Fruit fly (Drosophila melanogaster) whole organism, adult: ENCODE data around the gene CG34012.

Source experiments
- CG11617 ChIP-seq: fragments of 200-800 bp; sonication (Bioruptor generic); optimal IDR thresholded peaks from 2 replicates; lab custom pipeline; 2017; ENCODE audit warnings: mild to moderate bottlenecking, missing biosample characterization, missing genetic modification reagents, missing genetic modification characterization
- CG12768 ChIP-seq: fragments of 200-800 bp; sonication (Bioruptor generic); optimal IDR thresholded peaks from 2 replicates; lab custom pipeline; 2017; ENCODE audit warnings: missing biosample characterization, missing genetic modification characterization, mild to moderate bottlenecking, moderate library complexity, missing genetic modification reagents
- CG14711 ChIP-seq: fragments of 200-800 bp; sonication (Bioruptor generic); optimal IDR thresholded peaks from 2 replicates; lab custom pipeline; 2018; ENCODE audit warnings: missing biosample characterization, mild to moderate bottlenecking, missing genetic modification characterization, moderate library complexity
- CG1620 ChIP-seq: fragments of 200-800 bp; sonication (Bioruptor generic); optimal IDR thresholded peaks from 2 replicates; lab custom pipeline; 2016; ENCODE audit warnings: missing biosample characterization, missing genetic modification characterization
- CG33017 ChIP-seq: fragments of 200-800 bp; sonication (Bioruptor generic); optimal IDR thresholded peaks from 2 replicates; lab custom pipeline; 2018; ENCODE audit warnings: missing biosample characterization, mild to moderate bottlenecking, missing genetic modification characterization, moderate library complexity
- CG5204 ChIP-seq: fragments of 200-800 bp; sonication (Bioruptor generic); optimal IDR thresholded peaks from 2 replicates; lab custom pipeline; 2016; ENCODE audit warnings: missing biosample characterization, missing genetic modification characterization
- CG7045 ChIP-seq: fragments of 200-800 bp; sonication (Bioruptor generic); optimal IDR thresholded peaks from 2 replicates; lab custom pipeline; 2017; ENCODE audit warnings: missing biosample characterization, mild to moderate bottlenecking, missing genetic modification characterization
- CG7101 ChIP-seq: fragments of 200-800 bp; sonication (Bioruptor generic); optimal IDR thresholded peaks from 2 replicates; lab custom pipeline; 2018; ENCODE audit warnings: missing biosample characterization, mild to moderate bottlenecking, missing genetic modification characterization, moderate library complexity
- Clk ChIP-seq: fragments of 200-800 bp; sonication (Bioruptor generic); optimal IDR thresholded peaks from 2 replicates; lab custom pipeline; 2017; ENCODE audit warnings: missing biosample characterization, missing genetic modification characterization
- Crg-1 ChIP-seq: fragments of 200-800 bp; sonication (Bioruptor generic); optimal IDR thresholded peaks from 2 replicates; lab custom pipeline; 2016; ENCODE audit warnings: missing biosample characterization, missing genetic modification characterization
- Hr96 ChIP-seq: fragments of 200-800 bp; sonication (Bioruptor generic); optimal IDR thresholded peaks from 2 replicates; lab custom pipeline; 2016; ENCODE audit warnings: missing biosample characterization, missing genetic modification characterization
- Mnt ChIP-seq: fragments of 200-800 bp; sonication (Bioruptor generic); optimal IDR thresholded peaks from 2 replicates; lab custom pipeline; 2016; ENCODE audit warnings: missing biosample characterization, mild to moderate bottlenecking, missing genetic modification characterization
- bab1 ChIP-seq: fragments of 200-800 bp; sonication (Bioruptor generic); optimal IDR thresholded peaks from 3 replicates; lab custom pipeline; 2019; ENCODE audit warnings: missing biosample characterization, mild to moderate bottlenecking, missing genetic modification characterization, moderate library complexity
- cic ChIP-seq: fragments of 200-800 bp; sonication (Bioruptor generic); optimal IDR thresholded peaks from 2 replicates; lab custom pipeline; 2017; ENCODE audit warnings: missing biosample characterization, mild to moderate bottlenecking, missing genetic modification characterization, moderate library complexity
- cnc ChIP-seq, 2 experiments: fragments of >200 bp; optimal IDR thresholded peaks; 2 replicates each; lab custom pipeline; 2017
- kay ChIP-seq: fragments of 200-800 bp; sonication (Bioruptor generic); peaks from one replicate; lab custom pipeline; 2016; ENCODE audit warnings: missing biosample characterization, missing genetic modification characterization, borderline replicate concordance
- ovo ChIP-seq: fragments of 200-800 bp; sonication (Bioruptor generic); optimal IDR thresholded peaks from 2 replicates; lab custom pipeline; 2016; ENCODE audit warnings: missing biosample characterization, missing genetic modification characterization
- pad ChIP-seq: fragments of 200-800 bp; sonication (Bioruptor generic); optimal IDR thresholded peaks from 3 replicates; lab custom pipeline; 2017; ENCODE audit warnings: missing biosample characterization, missing genetic modification characterization, mild to moderate bottlenecking, moderate library complexity, missing genetic modification reagents
- tj ChIP-seq: fragments of 200-800 bp; sonication (Bioruptor generic); optimal IDR thresholded peaks from 3 replicates; lab custom pipeline; 2017; ENCODE audit warnings: missing biosample characterization, mild to moderate bottlenecking, missing genetic modification characterization, moderate library complexity
- toe ChIP-seq: fragments of 200-800 bp; sonication (Bioruptor generic); optimal IDR thresholded peaks from 2 replicates; lab custom pipeline; 2016; ENCODE audit warnings: missing biosample characterization, missing genetic modification characterization

Gene CG34012

dm6 chr3L:11124841-11125240 lies 15.5 kb upstream of the CG34012 start:
- TF ChIP-seq pad (GFP tag; lab: Kevin White, UChicago) (no peak), Clk (GFP tag; lab: Kevin White, UChicago) (no peak), tj (GFP tag; lab: Kevin White, UChicago) (no peak), CG7045 (no peak), ovo (no peak), kay (GFP tag; lab: Kevin White, UChicago) (no peak), CG33017 (no peak)

- TF ChIP-seq Clk (GFP tag; lab: Kevin White, UChicago) (no peak), ovo (no peak), Hr96 (GFP tag; lab: Kevin White, UChicago) (no peak), toe (GFP tag; lab: Kevin White, UChicago) (no peak), kay (GFP tag; lab: Kevin White, UChicago) (no peak), Crg-1 (GFP tag; lab: Kevin White, UChicago) (no peak), cic (no peak), CG33017 (no peak), CG1620 (GFP tag; lab: Kevin White, UChicago) (no peak), CG7045 (no peak), tj (GFP tag; lab: Kevin White, UChicago) (no peak), CG7101 (tag; lab: Kevin White, UChicago) (no peak), CG14711 (tag; lab: Kevin White, UChicago) (no peak), bab1 (no peak), CG12768 (GFP tag; lab: Kevin White, UChicago) (no peak), pad (GFP tag; lab: Kevin White, UChicago) (no peak), Mnt (GFP tag; lab: Kevin White, UChicago) (no peak), cnc (optimal IDR thresholded peaks at IDR 0.05; lab: Kevin White, UChicago) (no peak), CG11617 (no peak), CG5204 (no peak)
Observed at dm6 chr3L:11124439-11124838, 15.1 kb upstream of the CG34012 start.

dm6 chr3L:11123598-11124284 lies 14.4 kb upstream of the CG34012 start:
- no peak for TF ChIP-seq bab1
- TF ChIP-seq tj (GFP tag; lab: Kevin White, UChicago) = no peak
- TF ChIP-seq pad (GFP tag; lab: Kevin White, UChicago) = peak; percentile 67
- no peak for TF ChIP-seq cic
- TF ChIP-seq toe (GFP tag; lab: Kevin White, UChicago) = no peak
- no peak for TF ChIP-seq CG14711 (tag; lab: Kevin White, UChicago)
- no peak for TF ChIP-seq Clk (GFP tag; lab: Kevin White, UChicago)
- TF ChIP-seq CG7101 (tag; lab: Kevin White, UChicago) = no peak
- TF ChIP-seq CG11617 = no peak
- TF ChIP-seq cnc (optimal IDR thresholded peaks at IDR 0.05; lab: Kevin White, UChicago) = no peak
- TF ChIP-seq ovo = peak; percentile 24
- TF ChIP-seq CG5204 = no peak
- no peak for TF ChIP-seq CG33017
- TF ChIP-seq Crg-1 (GFP tag; lab: Kevin White, UChicago) = no peak

- TF ChIP-seq CG7101 (tag; lab: Kevin White, UChicago) = peak; percentile 45
- TF ChIP-seq Mnt (GFP tag; lab: Kevin White, UChicago) = peak; percentile 73
- peak; percentile 26 for TF ChIP-seq tj (GFP tag; lab: Kevin White, UChicago)
- no peak for TF ChIP-seq kay (GFP tag; lab: Kevin White, UChicago)
- TF ChIP-seq CG11617 = peak; percentile 47
- peak in 1 of 2 experiments; percentile 21 for TF ChIP-seq cnc (optimal IDR thresholded peaks at IDR 0.05; lab: Kevin White, UChicago)
- TF ChIP-seq CG12768 (GFP tag; lab: Kevin White, UChicago) = no peak
- peak; percentile 24 for TF ChIP-seq Hr96 (GFP tag; lab: Kevin White, UChicago)
- no peak for TF ChIP-seq toe (GFP tag; lab: Kevin White, UChicago)
- no peak for TF ChIP-seq CG14711 (tag; lab: Kevin White, UChicago)
- TF ChIP-seq cic = peak; percentile 73
- TF ChIP-seq pad (GFP tag; lab: Kevin White, UChicago) = no peak
- peak; percentile 51 for TF ChIP-seq CG1620 (GFP tag; lab: Kevin White, UChicago)
- no peak for TF ChIP-seq CG7045
- no peak for TF ChIP-seq ovo
- peak; percentile 71 for TF ChIP-seq bab1
- no peak for TF ChIP-seq Crg-1 (GFP tag; lab: Kevin White, UChicago)
- TF ChIP-seq CG33017 = no peak
- TF ChIP-seq Clk (GFP tag; lab: Kevin White, UChicago) = no peak
- no peak for TF ChIP-seq CG5204
Observed at dm6 chr3L:11123088-11123487, 13.8 kb upstream of the CG34012 start, which contains the start of the genes Ufd1 and NaPi-III. Gene Ufd1, minus strand, starts transcription at chr3L:11123216. Gene NaPi-III, plus strand, starts transcription at chr3L:11123348.

- TF ChIP-seq Mnt (GFP tag; lab: Kevin White, UChicago) (peak; percentile 91), Clk (GFP tag; lab: Kevin White, UChicago) (peak; percentile 7), CG5204 (no peak), Crg-1 (GFP tag; lab: Kevin White, UChicago) (peak; percentile 15), cnc (optimal IDR thresholded peaks at IDR 0.05; lab: Kevin White, UChicago) (no peak), ovo (peak; percentile 9), toe (GFP tag; lab: Kevin White, UChicago) (peak; percentile 58), pad (GFP tag; lab: Kevin White, UChicago) (no peak), CG11617 (peak; percentile 89), cic (peak; percentile 93), bab1 (peak; percentile 31), tj (GFP tag; lab: Kevin White, UChicago) (peak; percentile 88), CG7045 (peak; percentile 71), CG12768 (GFP tag; lab: Kevin White, UChicago) (peak; percentile 85), Hr96 (GFP tag; lab: Kevin White, UChicago) (peak; percentile 57), CG33017 (peak; percentile 72), CG7101 (tag; lab: Kevin White, UChicago) (peak; percentile 7), kay (GFP tag; lab: Kevin White, UChicago) (peak; percentile 98), CG14711 (tag; lab: Kevin White, UChicago) (peak; percentile 51), CG1620 (GFP tag; lab: Kevin White, UChicago) (peak; percentile 64)
Observed at dm6 chr3L:11120419-11120958, 11.2 kb upstream of the CG34012 start, which contains the start of the genes FoxK and mRpL2. Gene FoxK, minus strand, starts transcription at chr3L:11120783. Gene mRpL2, plus strand, starts transcription at chr3L:11120847.
